Worm (Caenorhabditis elegans): ENCODE data around the gene fbxa-118.

DNA sequence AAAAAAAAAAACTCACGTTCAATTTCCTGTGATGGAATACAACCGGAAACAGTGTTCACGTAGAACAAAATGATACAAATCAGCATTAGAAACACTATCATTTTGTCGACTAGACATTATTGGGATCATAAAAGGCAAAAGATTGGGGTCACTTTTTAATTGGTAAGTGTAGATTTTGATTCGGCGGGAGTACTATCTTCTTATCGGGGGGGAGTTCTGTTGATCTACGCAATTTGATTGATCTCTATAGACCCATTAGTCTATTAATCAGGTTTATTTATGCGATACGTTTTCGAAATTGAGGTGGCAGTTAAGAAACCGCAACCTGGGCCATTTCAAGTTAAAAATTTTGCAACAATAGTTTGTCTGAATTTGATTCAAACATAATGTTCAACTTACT lies 23.9 kb upstream of the fbxa-118 start, which contains the start of gene Y116F11B.2:
- TF ChIP-seq flt-1 (GFP tag; IDR thresholded peaks at IDR 0.05) (no peak), ama-1 (optimal IDR thresholded peaks at IDR 0.05) (no peak), ceh-13 (GFP tag; optimal IDR thresholded peaks at IDR 0.05) (no peak), B0310.2 (tag; optimal IDR thresholded peaks at IDR 0.05) (no peak), scrt-1 (GFP tag; IDR thresholded peaks at IDR 0.05) (no peak), hmbx-1 (tag; optimal IDR thresholded peaks at IDR 0.05) (no peak), aly-1 (tag; optimal IDR thresholded peaks at IDR 0.05) (no peak), sea-1 (GFP tag; conservative IDR thresholded peaks at IDR 0.05) (no peak), tra-4 (tag; optimal IDR thresholded peaks at IDR 0.05) (no peak), tbx-11 (GFP tag; IDR thresholded peaks at IDR 0.05) (no peak), ceh-36 (tag; optimal IDR thresholded peaks at IDR 0.05) (no peak)

Measured in whole organism, early embryonic.